Fruit fly (Drosophila melanogaster) whole organism, embryonic: ENCODE measurements around the gene Coa8.

Source experiments
- Asciz ChIP-seq: fragments of 200-800 bp; sonication (Bioruptor generic); optimal IDR thresholded peaks from 2 replicates; lab custom pipeline; 2017; ENCODE audit warnings: missing biosample characterization, mild to moderate bottlenecking, missing genetic modification characterization, missing genetic modification reagents
- BtbVII ChIP-seq: fragments of 200-800 bp; sonication (Bioruptor generic); optimal IDR thresholded peaks from 3 replicates; lab custom pipeline; 2017; ENCODE audit warnings: missing biosample characterization, mild to moderate bottlenecking, missing genetic modification characterization
- CG10147 ChIP-seq: fragments of 200-800 bp; sonication (Bioruptor generic); optimal IDR thresholded peaks from 2 replicates; lab custom pipeline; 2019; ENCODE audit warnings: missing biosample characterization, mild to moderate bottlenecking, missing genetic modification characterization, moderate library complexity
- CG10267 ChIP-seq: fragments of 200-800 bp; sonication (Bioruptor generic); optimal IDR thresholded peaks from 2 replicates; lab custom pipeline; 2018; ENCODE audit warnings: missing biosample characterization, mild to moderate bottlenecking, missing genetic modification characterization, moderate library complexity
- CG10366 ChIP-seq: fragments of 200-800 bp; sonication (Bioruptor generic); IDR thresholded peaks from 2 replicates; pipeline ENCODE4 v1.3.6; 2022; ENCODE audit warnings: missing biosample characterization, missing genetic modification characterization
- CG11085 ChIP-seq: fragments of 200-800 bp; sonication (Bioruptor generic); IDR thresholded peaks from 2 replicates; pipeline ENCODE4 v1.3.6; 2022; ENCODE audit warnings: missing biosample characterization, missing genetic modification characterization
- CG13123 ChIP-seq: fragments of 200-800 bp; sonication (Bioruptor generic); optimal IDR thresholded peaks from 2 replicates; lab custom pipeline; 2016; ENCODE audit warnings: missing biosample characterization, missing genetic modification characterization
- CG15011 ChIP-seq: fragments of 200-800 bp; sonication (Bioruptor generic); optimal IDR thresholded peaks from 3 replicates; lab custom pipeline; 2018; ENCODE audit warnings: missing biosample characterization, mild to moderate bottlenecking, missing genetic modification characterization
- CG15073 ChIP-seq: fragments of 200-800 bp; sonication (Bioruptor generic); optimal IDR thresholded peaks from 2 replicates; lab custom pipeline; 2016; ENCODE audit warnings: missing biosample characterization, missing genetic modification characterization
- CG15479 ChIP-seq: fragments of 200-800 bp; sonication (Bioruptor generic); optimal IDR thresholded peaks from 3 replicates; lab custom pipeline; 2019; ENCODE audit warnings: missing biosample characterization, mild to moderate bottlenecking, missing genetic modification characterization, moderate library complexity
- CG16813 ChIP-seq: fragments of 200-800 bp; sonication (Bioruptor generic); IDR thresholded peaks from 3 replicates; pipeline ENCODE4 v1.3.6; 2022; ENCODE audit warnings: missing biosample characterization, missing genetic modification characterization; ENCODE audit not compliant: partially characterized antibody
- CG1792 ChIP-seq: fragments of 200-800 bp; sonication (Bioruptor generic); optimal IDR thresholded peaks from 2 replicates; lab custom pipeline; 2016; ENCODE audit warnings: missing biosample characterization, missing genetic modification characterization
- CG18262 ChIP-seq: fragments of 200-800 bp; optimal IDR thresholded peaks from 3 replicates; lab custom pipeline; 2019; ENCODE audit warnings: missing biosample characterization, mild to moderate bottlenecking, missing genetic modification characterization, moderate library complexity
- CG30020 ChIP-seq: fragments of 200-800 bp; optimal IDR thresholded peaks from 2 replicates; lab custom pipeline; 2019; ENCODE audit warnings: missing biosample characterization, mild to moderate bottlenecking, missing genetic modification characterization, moderate library complexity
- CG31441 ChIP-seq: fragments of 200-800 bp; sonication (Bioruptor generic); IDR thresholded peaks from 2 replicates; pipeline ENCODE4 v1.3.6; 2022; ENCODE audit warnings: missing biosample characterization, missing genetic modification characterization
- CG32767 ChIP-seq: fragments of 200-800 bp; sonication (Bioruptor generic); IDR thresholded peaks from 2 replicates; pipeline ENCODE4 v1.3.6; 2022; ENCODE audit warnings: missing biosample characterization, missing genetic modification characterization
- CG32772 ChIP-seq: fragments of 200-800 bp; sonication (Bioruptor generic); IDR thresholded peaks from 2 replicates; pipeline ENCODE4 v1.3.6; 2022; ENCODE audit warnings: missing biosample characterization, missing genetic modification characterization
- CG4854 ChIP-seq: fragments of 200-800 bp; sonication (Bioruptor generic); optimal IDR thresholded peaks from 2 replicates; lab custom pipeline; 2016; ENCODE audit warnings: missing biosample characterization, missing genetic modification characterization, inconsistent platforms
- CG6254 ChIP-seq: fragments of 200-800 bp; sonication (Bioruptor generic); optimal IDR thresholded peaks from 3 replicates; lab custom pipeline; 2017; ENCODE audit warnings: mild to moderate bottlenecking, missing biosample characterization, missing genetic modification reagents, missing genetic modification characterization
- CG6689 ChIP-seq: fragments of 200-800 bp; sonication (Bioruptor generic); IDR thresholded peaks from 2 replicates; pipeline ENCODE4 v1.3.6; 2022; ENCODE audit warnings: missing biosample characterization, missing genetic modification characterization
- CG8290 ChIP-seq, 3 experiments: fragments of 200-800 bp; sonication (Bioruptor generic); optimal IDR thresholded peaks; 2 replicates each; lab custom pipeline; 2016 to 2019; ENCODE audit warnings: missing biosample characterization in 3 of 3, missing genetic modification characterization in 3 of 3, mild to moderate bottlenecking in 2 of 3, moderate library complexity in 1 of 3
- CG9797 ChIP-seq: fragments of 200-800 bp; sonication (Bioruptor generic); optimal IDR thresholded peaks from 3 replicates; lab custom pipeline; 2018; ENCODE audit warnings: missing biosample characterization, mild to moderate bottlenecking, missing genetic modification characterization
- CkIIα-i1 ChIP-seq: fragments of 200-800 bp; sonication (Bioruptor generic); IDR thresholded peaks from 2 replicates; pipeline ENCODE4 v1.3.6; 2022; ENCODE audit warnings: missing biosample characterization, missing genetic modification characterization
- CoRest ChIP-seq: fragments of 200-800 bp; sonication (Bioruptor generic); optimal IDR thresholded peaks from 3 replicates; lab custom pipeline; 2018; ENCODE audit warnings: missing biosample characterization, mild to moderate bottlenecking, missing genetic modification characterization, moderate library complexity
- D19A ChIP-seq: fragments of 200-800 bp; optimal IDR thresholded peaks from 3 replicates; lab custom pipeline; 2019; ENCODE audit warnings: missing biosample characterization, mild to moderate bottlenecking, missing genetic modification characterization, moderate library complexity
- Dbx ChIP-seq: fragments of 200-800 bp; sonication (Bioruptor generic); IDR thresholded peaks from 3 replicates; pipeline ENCODE4 v1.3.6; 2022; ENCODE audit warnings: missing biosample characterization, missing genetic modification characterization
- Deaf1 ChIP-seq: fragments of 200-800 bp; optimal IDR thresholded peaks from 3 replicates; lab custom pipeline; 2019; ENCODE audit warnings: missing biosample characterization, mild to moderate bottlenecking, missing genetic modification characterization, moderate library complexity
- Drgx ChIP-seq: fragments of 200-800 bp; sonication (Bioruptor generic); IDR thresholded peaks from 2 replicates; pipeline ENCODE4 v1.3.6; 2022; ENCODE audit warnings: missing biosample characterization, missing genetic modification characterization
- Hr3 ChIP-seq: fragments of 200-800 bp; sonication (Bioruptor generic); optimal IDR thresholded peaks from 3 replicates; lab custom pipeline; 2016; ENCODE audit warnings: missing biosample characterization, missing genetic modification characterization
- Mad ChIP-seq: fragments of 200-800 bp; sonication (Bioruptor generic); optimal IDR thresholded peaks from 2 replicates; lab custom pipeline; 2016; ENCODE audit warnings: missing biosample characterization, missing genetic modification characterization
- Med ChIP-seq: fragments of 200-800 bp; sonication (Bioruptor generic); peaks from one replicate; lab custom pipeline; 2016; ENCODE audit warnings: missing biosample characterization, missing genetic modification characterization, mild to moderate bottlenecking, inconsistent platforms, moderate library complexity
- Nf-YB ChIP-seq: fragments of 200-800 bp; sonication (Bioruptor generic); optimal IDR thresholded peaks from 3 replicates; lab custom pipeline; 2019; ENCODE audit warnings: missing biosample characterization, mild to moderate bottlenecking, missing genetic modification characterization, moderate library complexity
- Opbp ChIP-seq: fragments of 200-800 bp; sonication (Bioruptor generic); IDR thresholded peaks from 3 replicates; pipeline ENCODE4 v1.3.6; 2022; ENCODE audit warnings: missing biosample characterization, missing genetic modification characterization; ENCODE audit not compliant: partially characterized antibody
- Sox102F ChIP-seq: fragments of 200-800 bp; sonication (Bioruptor generic); optimal IDR thresholded peaks from 2 replicates; lab custom pipeline; 2018; ENCODE audit warnings: missing biosample characterization, mild to moderate bottlenecking, missing genetic modification characterization, moderate library complexity
- ac ChIP-seq: fragments of 200-800 bp; sonication (Bioruptor generic); optimal IDR thresholded peaks from 3 replicates; lab custom pipeline; 2017; ENCODE audit warnings: missing biosample characterization, mild to moderate bottlenecking, missing genetic modification characterization
- ap ChIP-seq: fragments of 200-800 bp; sonication (Bioruptor generic); IDR thresholded peaks from 2 replicates; pipeline ENCODE4 v1.3.6; 2022; ENCODE audit warnings: missing biosample characterization, missing genetic modification characterization
- bab2 ChIP-seq: fragments of 200-800 bp; sonication (Bioruptor generic); optimal IDR thresholded peaks from 2 replicates; lab custom pipeline; 2016; ENCODE audit warnings: missing biosample characterization, missing genetic modification characterization
- chm ChIP-seq: fragments of 200-800 bp; sonication (Bioruptor generic); IDR thresholded peaks from 2 replicates; pipeline ENCODE4 v1.3.6; 2022; ENCODE audit warnings: missing biosample characterization, missing genetic modification characterization
- chn ChIP-seq: fragments of 200-800 bp; sonication (Bioruptor generic); optimal IDR thresholded peaks from 2 replicates; lab custom pipeline; 2016; ENCODE audit warnings: missing biosample characterization, missing genetic modification characterization
- dan ChIP-seq: fragments of 200-800 bp; sonication (Bioruptor generic); IDR thresholded peaks from 2 replicates; pipeline ENCODE4 v1.3.6; 2022; ENCODE audit warnings: missing biosample characterization, missing genetic modification characterization
- eve ChIP-seq, 2 experiments: fragments of >200 bp; optimal IDR thresholded peaks; 2 replicates each; lab custom pipeline; 2017; ENCODE audit warnings: missing biosample characterization in 2 of 2, missing genetic modification characterization in 2 of 2
- eyg ChIP-seq: fragments of 200-800 bp; sonication (Bioruptor generic); optimal IDR thresholded peaks from 3 replicates; lab custom pipeline; 2016; ENCODE audit warnings: missing biosample characterization, missing genetic modification characterization
- kay ChIP-seq: fragments of 200-800 bp; sonication (Bioruptor generic); optimal IDR thresholded peaks from 2 replicates; lab custom pipeline; 2016; ENCODE audit warnings: missing biosample characterization, missing genetic modification characterization
- nmo ChIP-seq: fragments of 200-800 bp; sonication (Bioruptor generic); optimal IDR thresholded peaks from 2 replicates; lab custom pipeline; 2018; ENCODE audit warnings: missing biosample characterization, mild to moderate bottlenecking, missing genetic modification characterization, moderate library complexity
- oc ChIP-seq: fragments of 200-800 bp; sonication (Bioruptor generic); optimal IDR thresholded peaks from 2 replicates; lab custom pipeline; 2018; ENCODE audit warnings: missing biosample characterization, mild to moderate bottlenecking, missing genetic modification characterization, moderate library complexity
- odd ChIP-seq: fragments of 200-800 bp; sonication (Bioruptor generic); optimal IDR thresholded peaks from 2 replicates; lab custom pipeline; 2017; ENCODE audit warnings: missing biosample characterization, mild to moderate bottlenecking, missing genetic modification characterization
- pho ChIP-seq: fragments of 200-800 bp; sonication (Bioruptor generic); optimal IDR thresholded peaks from 2 replicates; lab custom pipeline; 2016; ENCODE audit warnings: missing biosample characterization, missing genetic modification characterization
- ranshi ChIP-seq: fragments of 200-800 bp; sonication (Bioruptor generic); IDR thresholded peaks from 2 replicates; pipeline ENCODE4 v1.3.6; 2022; ENCODE audit warnings: missing biosample characterization, missing genetic modification characterization
- row ChIP-seq: fragments of 200-800 bp; sonication (Bioruptor generic); IDR thresholded peaks from 3 replicates; pipeline ENCODE4 v1.3.6; 2022; ENCODE audit warnings: missing biosample characterization, missing genetic modification characterization
- zf30C ChIP-seq: fragments of 200-800 bp; sonication (Bioruptor generic); optimal IDR thresholded peaks from 3 replicates; lab custom pipeline; 2018; ENCODE audit warnings: missing biosample characterization, mild to moderate bottlenecking, missing genetic modification characterization
- zfh1 ChIP-seq: fragments of 200-800 bp; sonication (Bioruptor generic); IDR thresholded peaks from 3 replicates; pipeline ENCODE4 v1.3.6; 2022; ENCODE audit warnings: missing biosample characterization, missing genetic modification characterization

Gene Coa8

dm6 chrX:1854070-1854469, 26.0 kb upstream of the Coa8 start (continued):
- TF ChIP-seq CG10267 (tag; lab: Kevin White, UChicago), result no peak
- peak; percentile 32; the same call in 1 of the 2 replicates for TF ChIP-seq CkIIα-i1 (GFP tag; lab: Robert Waterston, UW)
- TF ChIP-seq CG9797 (GFP tag; lab: Kevin White, UChicago), result no peak
- peak; percentile 40 for TF ChIP-seq CG13123 (GFP tag; lab: Kevin White, UChicago)
- TF ChIP-seq kay, result peak; percentile 10
- TF ChIP-seq zfh1 (GFP tag; lab: Robert Waterston, UW), result peak; percentile 17; the same call in 1 of the 3 replicates
- no peak for TF ChIP-seq CG16813
- TF ChIP-seq CG15479, result no peak
- TF ChIP-seq Drgx, result no peak
- peak; percentile 68 for TF ChIP-seq odd
- TF ChIP-seq zf30C (GFP tag; lab: Kevin White, UChicago), result no peak
- TF ChIP-seq Mad, result no peak
- no peak for TF ChIP-seq CG18262 (tag; lab: Kevin White, UChicago)
- TF ChIP-seq CoRest (tag; lab: Kevin White, UChicago), result peak; percentile 15
- TF ChIP-seq Asciz (GFP tag; lab: Kevin White, UChicago), result peak; percentile 54
- no peak for TF ChIP-seq CG15073 (GFP tag; lab: Kevin White, UChicago)
- 0 out of 2 replicates have a peak, but pooled peaks have one; percentile 13 for TF ChIP-seq ap (GFP tag; lab: Robert Waterston, UW)
- peak; percentile 89 for TF ChIP-seq BtbVII (GFP tag; lab: Kevin White, UChicago)
- no peak for TF ChIP-seq eve (GFP tag; optimal IDR thresholded peaks at IDR 0.05; lab: Kevin White, UChicago)
- peak; percentile 89; the same call in 2 of the 3 replicates for TF ChIP-seq Dbx
- TF ChIP-seq ranshi (GFP tag; lab: Robert Waterston, UW), result peak; percentile 72
- no peak for TF ChIP-seq CG10366 (GFP tag; lab: Robert Waterston, UW)
- no peak for TF ChIP-seq chm (GFP tag; lab: Robert Waterston, UW)
- peak; percentile 66 for TF ChIP-seq pho (GFP tag; lab: Kevin White, UChicago)
- peak; percentile 14 for TF ChIP-seq Sox102F (GFP tag; lab: Kevin White, UChicago)
- no peak for TF ChIP-seq CG6254 (GFP tag; lab: Kevin White, UChicago)
- peak; percentile 26 for TF ChIP-seq CG10147 (GFP tag; lab: Kevin White, UChicago)
- peak; percentile 84 for TF ChIP-seq eyg (GFP tag; lab: Kevin White, UChicago)
- TF ChIP-seq bab2 (GFP tag; lab: Kevin White, UChicago), result peak; percentile 72
- TF ChIP-seq CG8290 (GFP tag; optimal IDR thresholded peaks at IDR 0.05; lab: Kevin White, UChicago), result no peak
- TF ChIP-seq CG8290 (tag; optimal IDR thresholded peaks at IDR 0.05; lab: Kevin White, UChicago), result peak in 1 of 2 experiments; percentile 96
- TF ChIP-seq CG6689 (GFP tag; lab: Robert Waterston, UW), result peak; percentile 23; the same call in 1 of the 2 replicates
- TF ChIP-seq row (GFP tag; lab: Robert Waterston, UW), result 0 out of 3 replicates have a peak, but pooled peaks have one; percentile 7
- TF ChIP-seq ac (GFP tag; lab: Kevin White, UChicago), result no peak
- no peak for TF ChIP-seq dan (GFP tag; lab: Robert Waterston, UW)
- no peak for TF ChIP-seq D19A (tag; lab: Kevin White, UChicago)
- no peak for TF ChIP-seq Hr3 (GFP tag; lab: Kevin White, UChicago)
- no peak for TF ChIP-seq CG11085 (GFP tag; lab: Robert Waterston, UW)
- TF ChIP-seq Med (GFP tag; lab: Kevin White, UChicago), result peak; percentile 94
- no peak for TF ChIP-seq nmo (GFP tag; lab: Kevin White, UChicago)
- TF ChIP-seq chn (GFP tag; lab: Kevin White, UChicago), result no peak
- TF ChIP-seq Deaf1 (tag; lab: Kevin White, UChicago), result no peak
- TF ChIP-seq CG32767 (GFP tag; lab: Robert Waterston, UW), result 0 out of 2 replicates have a peak, but pooled peaks have one; percentile 51
- TF ChIP-seq CG30020 (tag; lab: Kevin White, UChicago), result no peak
- peak; percentile 72 for TF ChIP-seq CG4854 (GFP tag; lab: Kevin White, UChicago)
- no peak for TF ChIP-seq Nf-YB
- TF ChIP-seq CG32772 (GFP tag; lab: Robert Waterston, UW), result 0 out of 2 replicates have a peak, but pooled peaks have one; percentile 21
- TF ChIP-seq CG15011 (GFP tag; lab: Kevin White, UChicago), result peak; percentile 67
- peak; percentile 57 for TF ChIP-seq CG1792 (GFP tag; lab: Kevin White, UChicago)
- no peak for TF ChIP-seq Opbp (GFP tag; lab: Robert Waterston, UW)
- no peak for TF ChIP-seq CG31441 (GFP tag; lab: Robert Waterston, UW)
- no peak for TF ChIP-seq oc (tag; lab: Kevin White, UChicago)
